Worm (Caenorhabditis elegans) whole organism, dauer: ENCODE data around the gene sym-3.

Experiments used
- unc-62 ChIP-seq: sonication (generic microtip); optimal IDR thresholded peaks from 2 replicates; lab custom pipeline; 2017; ENCODE audit warnings: missing biosample characterization, missing genetic modification reagents, missing genetic modification characterization

Gene sym-3

DNA sequence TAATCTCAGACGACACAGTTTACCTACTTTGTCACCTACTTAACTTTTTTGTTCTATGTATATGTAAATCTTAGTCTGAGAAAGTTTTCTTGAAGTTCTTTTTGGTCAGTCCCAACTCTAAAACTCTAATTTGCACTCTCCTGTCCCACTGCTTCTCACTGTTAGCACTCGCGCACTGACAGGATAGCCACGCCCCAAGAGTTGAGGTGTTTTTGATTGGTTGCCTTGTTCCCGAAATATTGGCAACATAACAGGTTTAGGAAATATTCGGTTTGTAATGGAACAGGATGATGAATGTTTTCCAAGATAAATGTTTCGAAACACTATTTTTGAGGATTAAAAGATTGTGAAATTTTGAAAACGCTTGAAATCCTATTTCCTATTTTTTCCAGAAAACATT, 43.5 kb downstream of the sym-3 start:
- TF ChIP-seq unc-62 (GFP tag; lab: Kevin White, UChicago), result no peak

DNA sequence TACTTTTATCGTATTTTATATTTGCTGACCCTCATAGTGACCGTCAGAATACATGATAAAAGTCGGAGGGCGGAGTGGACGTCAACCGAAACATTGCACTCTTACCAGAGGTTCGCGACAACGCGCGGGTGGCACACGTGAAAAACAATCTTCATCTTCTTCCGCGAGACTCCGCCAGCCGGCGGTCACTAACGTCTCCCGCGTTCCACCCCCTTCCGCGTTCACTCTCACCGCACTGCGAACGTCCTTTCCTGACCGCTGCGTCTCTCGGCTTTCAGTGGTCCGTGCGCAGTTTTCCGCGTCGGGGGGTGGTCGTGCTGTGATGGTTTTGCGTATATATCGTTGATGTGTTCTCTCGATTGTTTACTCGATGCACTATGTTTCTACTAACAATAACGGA, 44.6 kb downstream of the sym-3 start:
- no peak for TF ChIP-seq unc-62 (GFP tag; lab: Kevin White, UChicago)

DNA sequence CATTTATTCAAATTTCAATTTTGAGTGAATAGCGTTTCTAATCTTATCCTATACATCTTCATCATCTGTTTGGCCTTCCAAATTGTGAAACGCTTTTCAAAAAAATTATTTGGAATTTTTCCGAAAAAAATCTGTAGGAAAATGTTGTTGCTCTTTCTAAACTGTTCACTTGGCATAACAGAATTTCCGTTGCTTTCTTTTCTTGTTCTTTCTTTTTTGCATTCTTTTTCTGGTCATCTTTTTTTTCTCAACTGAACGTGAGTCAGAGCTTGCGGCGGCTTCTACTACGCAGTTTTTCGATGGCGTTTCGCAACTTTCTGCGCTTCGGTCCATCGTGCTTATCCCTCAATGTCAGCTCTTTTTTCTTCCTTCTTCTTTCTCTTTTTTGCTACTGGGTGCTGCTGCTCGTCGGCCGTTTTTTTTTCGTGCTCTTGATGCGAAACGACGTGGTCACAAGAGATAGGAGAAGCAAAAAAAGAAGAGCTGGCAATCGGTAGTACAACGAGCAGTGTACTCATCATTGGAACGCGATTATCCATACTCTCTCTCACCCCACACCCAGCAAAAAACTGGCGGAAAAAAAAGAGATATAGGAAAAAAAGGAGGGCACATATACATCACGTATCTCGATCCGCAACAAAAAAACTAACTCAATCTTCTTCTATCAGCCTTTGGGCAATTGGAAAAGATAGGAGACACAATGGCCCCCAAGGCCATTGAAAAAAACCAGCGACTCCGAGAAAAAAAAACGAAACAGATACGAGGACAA, 46.3 kb downstream of the sym-3 start:
- TF ChIP-seq unc-62 (GFP tag; lab: Kevin White, UChicago), result no peak

DNA sequence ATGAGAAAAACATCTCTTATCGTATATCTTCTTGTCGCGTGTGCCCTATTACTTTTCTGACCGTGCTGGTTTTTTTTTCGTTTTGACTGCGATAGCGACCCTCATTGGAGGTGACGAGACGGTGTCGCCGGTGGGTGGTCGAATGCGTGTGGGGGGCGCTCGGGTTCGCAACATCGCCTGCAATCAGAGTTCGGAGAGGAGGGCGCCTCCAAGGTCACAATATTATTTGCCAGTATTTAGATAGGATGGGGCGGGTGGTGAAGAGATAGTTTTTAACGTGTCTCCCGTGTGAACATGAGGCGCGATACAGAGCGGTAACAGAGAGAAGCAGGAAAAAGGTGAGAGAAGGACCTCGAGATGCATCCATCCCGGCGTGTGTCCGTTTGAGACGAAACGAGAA, 47.3 kb downstream of the sym-3 start:
- no peak for TF ChIP-seq unc-62 (GFP tag; lab: Kevin White, UChicago)

DNA sequence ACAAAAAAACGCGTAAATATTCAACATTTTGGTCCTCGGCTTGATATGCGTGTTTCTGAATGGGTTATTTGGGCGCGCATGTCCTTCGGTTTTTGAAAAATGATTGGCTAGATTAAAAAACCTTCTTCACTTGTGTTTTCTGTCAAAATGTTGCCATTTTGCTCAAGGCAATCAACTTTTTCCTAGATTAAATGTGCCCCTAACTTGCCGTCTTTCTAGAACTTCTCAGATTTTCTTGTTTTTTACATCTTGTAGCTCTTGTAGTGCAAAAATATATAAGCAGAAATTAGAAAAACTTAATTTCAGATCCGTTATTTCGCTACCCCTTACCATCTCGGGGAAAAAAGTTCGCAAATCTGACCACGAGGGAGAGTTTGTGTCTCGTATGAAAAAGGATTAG, 48.3 kb downstream of the sym-3 start, which contains the start of gene hbl-1:
hbl-1 (plus strand) TSS at position 301 of the 400 bp plus-strand sequence.
- no peak for TF ChIP-seq unc-62 (GFP tag; lab: Kevin White, UChicago)

DNA sequence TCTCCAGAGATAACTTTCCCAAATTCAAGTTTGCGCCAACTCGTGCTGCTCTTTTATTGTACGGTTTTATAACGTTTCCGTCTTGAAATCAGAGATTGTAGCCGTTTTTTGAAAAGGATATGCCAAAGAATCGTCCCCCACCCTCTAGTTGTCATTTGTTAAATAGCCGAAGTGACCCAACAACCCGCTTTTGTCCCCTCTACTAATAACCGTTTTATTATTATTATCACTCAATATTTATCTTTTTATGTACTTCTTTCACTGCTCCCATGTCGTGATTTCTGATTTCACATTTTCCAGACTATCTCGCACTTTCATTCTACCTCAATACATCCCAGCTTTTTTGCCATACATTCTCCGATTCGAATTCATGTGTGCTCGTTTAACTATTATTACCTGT, 53.4 kb downstream of the sym-3 start:
- TF ChIP-seq unc-62 (GFP tag; lab: Kevin White, UChicago), result no peak

DNA sequence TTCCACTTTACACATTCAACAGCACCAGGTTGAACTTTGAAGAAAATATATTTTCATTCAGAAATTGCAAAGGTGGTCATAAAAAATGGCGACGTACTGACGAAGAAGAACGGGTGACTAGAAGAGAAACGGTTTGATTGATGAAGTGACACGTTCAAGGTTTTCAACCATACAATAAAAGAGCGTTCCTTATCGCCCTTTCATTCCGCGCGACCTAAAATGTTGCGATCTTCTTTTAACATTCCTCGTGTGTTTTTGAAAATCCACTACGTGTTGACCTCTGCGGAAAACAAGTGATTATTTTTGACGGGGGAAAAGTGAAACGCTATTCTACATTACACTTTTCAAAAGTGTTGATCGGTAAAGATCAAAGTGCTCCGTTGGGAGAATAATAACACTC, 54.5 kb downstream of the sym-3 start:
- TF ChIP-seq unc-62 (GFP tag; lab: Kevin White, UChicago), result no peak
